Worm (Caenorhabditis elegans) whole organism, early embryonic: ENCODE data around the gene lem-4.

Experiments
- B0310.2 ChIP-seq: sonication (generic microtip); optimal IDR thresholded peaks from 2 replicates; lab custom pipeline; 2016; ENCODE audit warnings: mild to moderate bottlenecking, missing genetic modification characterization, missing compliant biosample characterization
- F13C5.2 ChIP-seq: sonication (generic microtip); optimal IDR thresholded peaks from 2 replicates; lab custom pipeline; 2017; ENCODE audit warnings: mild to moderate bottlenecking, missing genetic modification characterization, inconsistent platforms, missing compliant biosample characterization
- aly-1 ChIP-seq: sonication (generic microtip); optimal IDR thresholded peaks from 2 replicates; lab custom pipeline; 2016; ENCODE audit warnings: missing genetic modification characterization, missing compliant biosample characterization
- ama-1 ChIP-seq: fragments of 150-350 bp; optimal IDR thresholded peaks from 2 replicates; lab custom pipeline; 2014
- ceh-13 ChIP-seq: fragments of 200-800 bp; sonication (Bioruptor generic); optimal IDR thresholded peaks from 2 replicates; lab custom pipeline; 2018; ENCODE audit warnings: mild to moderate bottlenecking, missing genetic modification characterization, missing compliant biosample characterization
- ceh-36 ChIP-seq: sonication (generic microtip); optimal IDR thresholded peaks from 2 replicates; lab custom pipeline; 2016; ENCODE audit warnings: missing genetic modification characterization, inconsistent platforms, missing compliant biosample characterization
- ets-7 ChIP-seq: sonication (generic microtip); optimal IDR thresholded peaks from 2 replicates; lab custom pipeline; 2016; ENCODE audit warnings: missing genotype, missing genetic modification characterization, missing compliant biosample characterization
- flt-1 ChIP-seq: fragments of 200-800 bp; sonication (Bioruptor generic); IDR thresholded peaks from 2 replicates; pipeline ENCODE4 v1.3.6; 2022; ENCODE audit warnings: missing genetic modification characterization, missing compliant biosample characterization
- hmbx-1 ChIP-seq: sonication (generic microtip); optimal IDR thresholded peaks from 2 replicates; lab custom pipeline; 2016; ENCODE audit warnings: mild to moderate bottlenecking, missing genetic modification characterization, missing compliant biosample characterization
- hmg-4 ChIP-seq: fragments of 200-800 bp; sonication (Bioruptor generic); optimal IDR thresholded peaks from 2 replicates; lab custom pipeline; 2018; ENCODE audit warnings: mild to moderate bottlenecking, missing genetic modification characterization, missing compliant biosample characterization
- hnd-1 ChIP-seq: sonication (generic microtip); optimal IDR thresholded peaks from 2 replicates; lab custom pipeline; 2016; ENCODE audit warnings: missing genetic modification characterization, missing compliant biosample characterization
- pes-1 ChIP-seq: fragments of 200-800 bp; sonication (Bioruptor generic); IDR thresholded peaks from 2 replicates; pipeline ENCODE4 v1.3.6; 2022; ENCODE audit warnings: missing genetic modification reagents, missing genetic modification characterization, missing compliant biosample characterization
- scrt-1 ChIP-seq: fragments of 200-800 bp; sonication (Bioruptor generic); IDR thresholded peaks from 2 replicates; pipeline ENCODE4 v1.3.6; 2022; ENCODE audit warnings: missing genetic modification characterization, missing compliant biosample characterization
- sea-1 ChIP-seq: fragments of 200-800 bp; sonication (Bioruptor generic); conservative IDR thresholded peaks from 2 replicates; pipeline ENCODE4 v1.3.6; 2022; ENCODE audit warnings: missing genetic modification characterization, missing compliant biosample characterization
- tbx-11 ChIP-seq: fragments of 200-800 bp; sonication (Bioruptor generic); IDR thresholded peaks from 2 replicates; pipeline ENCODE4 v1.3.6; 2022; ENCODE audit warnings: missing genetic modification characterization, missing compliant biosample characterization
- tbx-37 ChIP-seq: fragments of 200-800 bp; sonication (Bioruptor generic); conservative IDR thresholded peaks from 2 replicates; pipeline ENCODE4 v1.3.6; 2022; ENCODE audit warnings: missing genetic modification reagents, missing genetic modification characterization, missing compliant biosample characterization
- tra-4 ChIP-seq: sonication (generic microtip); optimal IDR thresholded peaks from 2 replicates; lab custom pipeline; 2017; ENCODE audit warnings: missing genetic modification characterization, missing compliant biosample characterization

lem-4 gene

ce11 chrIV:800518-800917, 54.1 kb downstream of the lem-4 start, which contains the start of gene mrpl-46:
Gene mrpl-46 (plus strand): TSS chrIV:800818.
- TF ChIP-seq B0310.2, result no peak
- TF ChIP-seq sea-1 (GFP tag; lab: Robert Waterston, UW), result no peak
- TF ChIP-seq ceh-13, result no peak
- TF ChIP-seq hmbx-1 (tag; lab: Kevin White, UChicago), result no peak
- no peak for TF ChIP-seq ama-1 (lab: Kevin White, UChicago)
- TF ChIP-seq tbx-37 (GFP tag; lab: Robert Waterston, UW), result no peak
- no peak for TF ChIP-seq hnd-1 (tag; lab: Kevin White, UChicago)
- TF ChIP-seq hmg-4, result no peak
- TF ChIP-seq tbx-11 (GFP tag; lab: Robert Waterston, UW), result no peak
- no peak for TF ChIP-seq pes-1 (GFP tag; lab: Robert Waterston, UW)
- no peak for TF ChIP-seq F13C5.2 (tag; lab: Kevin White, UChicago)
- TF ChIP-seq ceh-36 (tag; lab: Kevin White, UChicago), result no peak
- no peak for TF ChIP-seq flt-1
- no peak for TF ChIP-seq ets-7 (tag; lab: Kevin White, UChicago)
- TF ChIP-seq tra-4, result no peak
- no peak for TF ChIP-seq aly-1 (tag; lab: Kevin White, UChicago)
- TF ChIP-seq scrt-1 (GFP tag; lab: Robert Waterston, UW), result no peak
